Fruit fly (Drosophila melanogaster) whole organism, embryonic: ENCODE data around the gene CG6163.

ENCODE experiments used
- Atf-2 ChIP-seq: fragments of 200-800 bp; sonication (Bioruptor generic); optimal IDR thresholded peaks from 2 replicates; lab custom pipeline; 2016; ENCODE audit warnings: missing biosample characterization, missing genetic modification characterization
- CG1024 ChIP-seq: fragments of 200-800 bp; sonication (Bioruptor generic); IDR thresholded peaks from 2 replicates; pipeline ENCODE4 v1.3.6; 2022; ENCODE audit warnings: missing biosample characterization, missing genetic modification characterization
- CG13894 ChIP-seq: fragments of 200-800 bp; sonication (Bioruptor generic); optimal IDR thresholded peaks from 3 replicates; lab custom pipeline; 2018; ENCODE audit warnings: missing biosample characterization, mild to moderate bottlenecking, missing genetic modification characterization, moderate library complexity
- CG17385 ChIP-seq: fragments of 200-800 bp; sonication (Bioruptor generic); optimal IDR thresholded peaks from 3 replicates; lab custom pipeline; 2018; ENCODE audit warnings: missing biosample characterization, mild to moderate bottlenecking, missing genetic modification characterization
- CG2889 ChIP-seq: fragments of 200-800 bp; sonication (Bioruptor generic); IDR thresholded peaks from 3 replicates; pipeline ENCODE4 v1.3.6; 2022; ENCODE audit warnings: missing biosample characterization, missing genetic modification characterization
- CG33213 ChIP-seq: fragments of 200-800 bp; sonication (Bioruptor generic); optimal IDR thresholded peaks from 3 replicates; lab custom pipeline; 2016; ENCODE audit warnings: missing biosample characterization, missing genetic modification characterization
- CG4617 ChIP-seq: fragments of 200-800 bp; sonication (Bioruptor generic); optimal IDR thresholded peaks from 3 replicates; lab custom pipeline; 2016; ENCODE audit warnings: missing biosample characterization, missing genetic modification characterization, borderline replicate concordance
- ERR ChIP-seq: fragments of 200-800 bp; sonication (Bioruptor generic); optimal IDR thresholded peaks from 2 replicates; lab custom pipeline; 2016; ENCODE audit warnings: missing biosample characterization, missing genetic modification characterization
- fd3F ChIP-seq: fragments of 200-800 bp; sonication (Bioruptor generic); optimal IDR thresholded peaks from 2 replicates; lab custom pipeline; 2018; ENCODE audit warnings: missing biosample characterization, mild to moderate bottlenecking, missing genetic modification characterization, moderate library complexity
- vvl ChIP-seq: fragments of 200-800 bp; sonication (Bioruptor generic); IDR thresholded peaks from 2 replicates; pipeline ENCODE4 v1.3.6; 2022; ENCODE audit warnings: missing biosample characterization, missing genetic modification characterization

- TF ChIP-seq vvl (GFP tag; lab: Robert Waterston, UW) = peak; percentile 37; the same call in 1 of the 2 replicates
- TF ChIP-seq ERR (GFP tag; lab: Kevin White, UChicago) = no peak
- TF ChIP-seq Atf-2 (GFP tag; lab: Kevin White, UChicago) = no peak
- TF ChIP-seq CG4617 = no peak
- no peak for TF ChIP-seq CG2889
- peak; percentile 63 for TF ChIP-seq CG13894 (tag; lab: Kevin White, UChicago)
- TF ChIP-seq fd3F = peak; percentile 7
- no peak for TF ChIP-seq CG17385 (GFP tag; lab: Kevin White, UChicago)
- TF ChIP-seq CG33213 = no peak
- TF ChIP-seq CG1024 (GFP tag; lab: Robert Waterston, UW) = no peak
Measured at dm6 chr3L:11381126-11381940, 16.6 kb upstream of the CG6163 start.
